Fruit fly (Drosophila melanogaster) whole organism, prepupa: Measurements from ENCODE around the gene CNMa.

Source experiments
- Blimp-1 ChIP-seq: fragments of 200-800 bp; sonication (Bioruptor generic); optimal IDR thresholded peaks from 3 replicates; lab custom pipeline; 2017; ENCODE audit warnings: missing biosample characterization, missing genetic modification characterization, mild to moderate bottlenecking, moderate library complexity, missing genetic modification reagents
- CG10631 ChIP-seq: fragments of 200-800 bp; sonication (Bioruptor generic); optimal IDR thresholded peaks from 2 replicates; lab custom pipeline; 2016; ENCODE audit warnings: missing biosample characterization, missing genetic modification characterization
- CG10669 ChIP-seq: fragments of 200-800 bp; sonication (Bioruptor generic); optimal IDR thresholded peaks from 3 replicates; lab custom pipeline; 2018; ENCODE audit warnings: missing biosample characterization, mild to moderate bottlenecking, missing genetic modification characterization, moderate library complexity
- CG11294 ChIP-seq: fragments of 200-800 bp; sonication (Bioruptor generic); IDR thresholded peaks from 2 replicates; pipeline ENCODE4 v1.3.6; 2022; ENCODE audit warnings: missing biosample characterization, missing genetic modification characterization
- CG11762 ChIP-seq: fragments of 200-800 bp; sonication (Bioruptor generic); optimal IDR thresholded peaks from 3 replicates; lab custom pipeline; 2016; ENCODE audit warnings: missing biosample characterization, missing genetic modification characterization; ENCODE audit not compliant: insufficient read depth
- CG11902 ChIP-seq: fragments of 200-800 bp; sonication (Bioruptor generic); optimal IDR thresholded peaks from 3 replicates; lab custom pipeline; 2016; ENCODE audit warnings: missing biosample characterization, missing genetic modification characterization
- CG16779 ChIP-seq: fragments of 200-800 bp; sonication (Bioruptor generic); optimal IDR thresholded peaks from 3 replicates; lab custom pipeline; 2017; ENCODE audit warnings: missing biosample characterization, mild to moderate bottlenecking, missing genetic modification characterization
- CG3032 ChIP-seq: fragments of 200-800 bp; optimal IDR thresholded peaks from 2 replicates; lab custom pipeline; 2019; ENCODE audit warnings: missing biosample characterization, mild to moderate bottlenecking, missing genetic modification characterization, moderate library complexity
- CG31627 ChIP-seq: fragments of 200-800 bp; sonication (Bioruptor generic); optimal IDR thresholded peaks from 3 replicates; lab custom pipeline; 2016; ENCODE audit warnings: missing biosample characterization, missing genetic modification characterization
- CG32006 ChIP-seq: fragments of 200-800 bp; sonication (Bioruptor generic); optimal IDR thresholded peaks from 3 replicates; lab custom pipeline; 2017; ENCODE audit warnings: missing biosample characterization, mild to moderate bottlenecking, missing genetic modification characterization
- CG4318 ChIP-seq: fragments of 200-800 bp; sonication (Bioruptor generic); optimal IDR thresholded peaks from 3 replicates; lab custom pipeline; 2017; ENCODE audit warnings: missing biosample characterization, mild to moderate bottlenecking, missing genetic modification characterization
- CG6163 ChIP-seq: fragments of 200-800 bp; sonication (Bioruptor generic); IDR thresholded peaks from 3 replicates; pipeline ENCODE4 v1.3.6; 2022; ENCODE audit warnings: missing biosample characterization, missing genetic modification characterization
- CG6792 ChIP-seq: fragments of 200-800 bp; sonication (Bioruptor generic); optimal IDR thresholded peaks from 3 replicates; lab custom pipeline; 2016; ENCODE audit warnings: missing biosample characterization, missing genetic modification characterization
- CG6808 ChIP-seq: fragments of 200-800 bp; sonication (Bioruptor generic); optimal IDR thresholded peaks from 3 replicates; lab custom pipeline; 2017; ENCODE audit warnings: missing biosample characterization, missing genetic modification characterization, mild to moderate bottlenecking, moderate library complexity, missing genetic modification reagents
- CG6854 ChIP-seq: fragments of 200-800 bp; sonication (Bioruptor generic); optimal IDR thresholded peaks from 2 replicates; lab custom pipeline; 2017; ENCODE audit warnings: missing biosample characterization, mild to moderate bottlenecking, missing genetic modification characterization
- CG7368 ChIP-seq: fragments of 200-800 bp; sonication (Bioruptor generic); optimal IDR thresholded peaks from 3 replicates; lab custom pipeline; 2016; ENCODE audit warnings: missing biosample characterization, missing genetic modification characterization
- CG8119 ChIP-seq: fragments of 200-800 bp; sonication (Bioruptor generic); IDR thresholded peaks from 3 replicates; pipeline ENCODE4 v1.3.6; 2022; ENCODE audit warnings: missing biosample characterization, missing genetic modification characterization
- CG8319 ChIP-seq: fragments of 200-800 bp; sonication (Bioruptor generic); optimal IDR thresholded peaks from 3 replicates; lab custom pipeline; 2016; ENCODE audit warnings: missing biosample characterization, missing genetic modification characterization
- CG8632 ChIP-seq: fragments of 200-800 bp; sonication (Bioruptor generic); optimal IDR thresholded peaks from 3 replicates; lab custom pipeline; 2016; ENCODE audit warnings: missing biosample characterization, missing genetic modification characterization
- CG9139 ChIP-seq: fragments of 200-800 bp; sonication (Bioruptor generic); optimal IDR thresholded peaks from 3 replicates; lab custom pipeline; 2017; ENCODE audit warnings: missing biosample characterization, mild to moderate bottlenecking, missing genetic modification characterization
- Eip75B ChIP-seq: fragments of 200-800 bp; sonication (Bioruptor generic); optimal IDR thresholded peaks from 3 replicates; lab custom pipeline; 2016; ENCODE audit warnings: missing biosample characterization, missing genetic modification characterization
- Eip78C ChIP-seq: fragments of 200-800 bp; sonication (Bioruptor generic); peaks from one replicate; lab custom pipeline; 2016; ENCODE audit warnings: missing biosample characterization, missing genetic modification characterization
- Eip93F ChIP-seq: fragments of 200-800 bp; sonication (Bioruptor generic); optimal IDR thresholded peaks from 2 replicates; lab custom pipeline; 2016; ENCODE audit warnings: missing biosample characterization, mild to moderate bottlenecking, missing genetic modification characterization
- Ets21C ChIP-seq: fragments of 200-800 bp; sonication (Bioruptor generic); optimal IDR thresholded peaks from 3 replicates; lab custom pipeline; 2016; ENCODE audit warnings: missing biosample characterization, missing genetic modification characterization
- Ets96B ChIP-seq: fragments of 200-800 bp; optimal IDR thresholded peaks from 2 replicates; lab custom pipeline; 2019; ENCODE audit warnings: missing biosample characterization, mild to moderate bottlenecking, missing genetic modification characterization, moderate library complexity
- Gug ChIP-seq: fragments of 200-800 bp; sonication (Bioruptor generic); IDR thresholded peaks from 2 replicates; pipeline ENCODE4 v1.3.6; 2022; ENCODE audit warnings: missing biosample characterization, missing genetic modification characterization
- Hr38 ChIP-seq: sonication (Bioruptor generic); optimal IDR thresholded peaks from 2 replicates; lab custom pipeline; 2016; ENCODE audit warnings: missing biosample characterization, missing genetic modification characterization
- Hr39 ChIP-seq: fragments of 200-800 bp; sonication (Bioruptor generic); optimal IDR thresholded peaks from 2 replicates; lab custom pipeline; 2016; ENCODE audit warnings: missing biosample characterization, missing genetic modification characterization
- Hr4 ChIP-seq: fragments of 200-800 bp; sonication (Bioruptor generic); optimal IDR thresholded peaks from 3 replicates; lab custom pipeline; 2016; ENCODE audit warnings: missing biosample characterization, missing genetic modification characterization
- Lpt ChIP-seq: fragments of 200-800 bp; sonication (Bioruptor generic); optimal IDR thresholded peaks from 3 replicates; lab custom pipeline; 2016; ENCODE audit warnings: missing biosample characterization, missing genetic modification characterization
- Met ChIP-seq: fragments of 200-800 bp; sonication (Bioruptor generic); optimal IDR thresholded peaks from 3 replicates; lab custom pipeline; 2016; ENCODE audit warnings: missing biosample characterization, missing genetic modification characterization
- OdsH ChIP-seq: fragments of 200-800 bp; sonication (Bioruptor generic); optimal IDR thresholded peaks from 3 replicates; lab custom pipeline; 2016; ENCODE audit warnings: missing biosample characterization, missing genetic modification characterization
- Smox ChIP-seq: fragments of 200-800 bp; sonication (Bioruptor generic); optimal IDR thresholded peaks from 3 replicates; lab custom pipeline; 2016; ENCODE audit warnings: missing biosample characterization, missing genetic modification characterization
- Sox102F ChIP-seq: fragments of 200-800 bp; sonication (Bioruptor generic); optimal IDR thresholded peaks from 2 replicates; lab custom pipeline; 2016; ENCODE audit warnings: missing biosample characterization, mild to moderate bottlenecking, missing genetic modification characterization
- Sox14 ChIP-seq: fragments of 200-800 bp; sonication (Bioruptor generic); optimal IDR thresholded peaks from 3 replicates; lab custom pipeline; 2016; ENCODE audit warnings: missing biosample characterization, missing genetic modification characterization
- achi ChIP-seq: fragments of 200-800 bp; sonication (Bioruptor generic); optimal IDR thresholded peaks from 3 replicates; lab custom pipeline; 2016; ENCODE audit warnings: missing biosample characterization, missing genetic modification characterization
- dac ChIP-seq: fragments of 200-800 bp; sonication (Bioruptor generic); optimal IDR thresholded peaks from 2 replicates; lab custom pipeline; 2017; ENCODE audit warnings: missing biosample characterization, mild to moderate bottlenecking, missing genetic modification characterization
- dsx ChIP-seq: fragments of 200-800 bp; optimal IDR thresholded peaks from 3 replicates; lab custom pipeline; 2019; ENCODE audit warnings: missing biosample characterization, mild to moderate bottlenecking, missing genetic modification characterization, moderate library complexity; ENCODE audit not compliant: poor library complexity, severe bottlenecking
- eg ChIP-seq: fragments of 200-800 bp; sonication (Bioruptor generic); IDR thresholded peaks from 3 replicates; pipeline ENCODE4 v1.3.6; 2022; ENCODE audit warnings: missing biosample characterization, missing genetic modification characterization
- esn ChIP-seq: fragments of 200-800 bp; sonication (Bioruptor generic); optimal IDR thresholded peaks from 2 replicates; lab custom pipeline; 2016; ENCODE audit warnings: missing biosample characterization, mild to moderate bottlenecking, missing genetic modification characterization, moderate library complexity
- fd85E ChIP-seq: fragments of 200-800 bp; sonication (Bioruptor generic); optimal IDR thresholded peaks from 3 replicates; lab custom pipeline; 2016; ENCODE audit warnings: missing biosample characterization, missing genetic modification characterization
- fkh ChIP-seq: fragments of 200-800 bp; sonication (Bioruptor generic); optimal IDR thresholded peaks from 3 replicates; lab custom pipeline; 2017; ENCODE audit warnings: missing biosample characterization, mild to moderate bottlenecking, missing genetic modification characterization, moderate library complexity
- lz ChIP-seq: fragments of 200-800 bp; sonication (Bioruptor generic); optimal IDR thresholded peaks from 3 replicates; lab custom pipeline; 2016; ENCODE audit warnings: missing biosample characterization, missing genetic modification characterization
- net ChIP-seq: fragments of 200-800 bp; sonication (Bioruptor generic); optimal IDR thresholded peaks from 3 replicates; lab custom pipeline; 2016; ENCODE audit warnings: missing biosample characterization, missing genetic modification characterization
- pdm3 ChIP-seq: fragments of 200-800 bp; sonication (Bioruptor generic); optimal IDR thresholded peaks from 3 replicates; lab custom pipeline; 2016; ENCODE audit warnings: missing biosample characterization, missing genetic modification characterization
- spab ChIP-seq: fragments of 200-800 bp; sonication (Bioruptor generic); optimal IDR thresholded peaks from 2 replicates; lab custom pipeline; 2017; ENCODE audit warnings: missing biosample characterization, mild to moderate bottlenecking, missing genetic modification characterization, missing genetic modification reagents
- svp ChIP-seq: fragments of 200-800 bp; sonication (Bioruptor generic); peaks from one replicate; lab custom pipeline; 2016; ENCODE audit warnings: missing biosample characterization, missing genetic modification characterization
- topi ChIP-seq: fragments of 200-800 bp; sonication (Bioruptor generic); optimal IDR thresholded peaks from 3 replicates; lab custom pipeline; 2016; ENCODE audit warnings: missing biosample characterization, missing genetic modification characterization
- vri ChIP-seq: fragments of 200-800 bp; sonication (Bioruptor generic); optimal IDR thresholded peaks from 3 replicates; lab custom pipeline; 2016; ENCODE audit warnings: missing biosample characterization, mild to moderate bottlenecking, missing genetic modification characterization

The CNMa gene

dm6 chr3L:1869719-1870118, 14.3 kb upstream of the CNMa start, which contains the start of gene CG13924:
TSS of gene CG13924 (plus strand) at chr3L:1870019.
- TF ChIP-seq Smox (no peak), dsx (no peak), vri (no peak), CG7368 (GFP tag; lab: Kevin White, UChicago) (no peak), CG11294 (GFP tag; lab: Robert Waterston, UW) (no peak), CG6808 (GFP tag; lab: Kevin White, UChicago) (no peak), CG11902 (GFP tag; lab: Kevin White, UChicago) (no peak), lz (GFP tag; lab: Kevin White, UChicago) (no peak), CG32006 (GFP tag; lab: Kevin White, UChicago) (no peak), Gug (GFP tag; lab: Robert Waterston, UW) (no peak), achi (GFP tag; lab: Kevin White, UChicago) (no peak), CG8632 (GFP tag; lab: Kevin White, UChicago) (no peak), CG4318 (no peak), spab (GFP tag; lab: Kevin White, UChicago) (no peak), Hr39 (GFP tag; lab: Kevin White, UChicago) (no peak), net (no peak), Ets96B (no peak), Ets21C (GFP tag; lab: Kevin White, UChicago) (no peak), Eip78C (GFP tag; lab: Kevin White, UChicago) (no peak)

dm6 chr3L:1868841-1869240, 13.4 kb upstream of the CNMa start:
- no peak for TF ChIP-seq achi (GFP tag; lab: Kevin White, UChicago)
- no peak for TF ChIP-seq Ets96B
- TF ChIP-seq Gug (GFP tag; lab: Robert Waterston, UW) = peak; percentile 68
- peak; percentile 39; the same call in 2 of the 3 replicates for TF ChIP-seq CG8119 (GFP tag; lab: Robert Waterston, UW)
- peak; percentile 0 for TF ChIP-seq dsx
- TF ChIP-seq CG10669 (GFP tag; lab: Kevin White, UChicago) = no peak
- no peak for TF ChIP-seq CG9139 (GFP tag; lab: Kevin White, UChicago)
- TF ChIP-seq CG16779 (tag; lab: Kevin White, UChicago) = no peak
- TF ChIP-seq CG11762 (GFP tag; lab: Kevin White, UChicago) = no peak
- TF ChIP-seq esn (GFP tag; lab: Kevin White, UChicago) = peak; percentile 37
- TF ChIP-seq CG3032 (tag; lab: Kevin White, UChicago) = peak; percentile 23
- no peak for TF ChIP-seq Hr38
- TF ChIP-seq pdm3 (GFP tag; lab: Kevin White, UChicago) = no peak
- TF ChIP-seq OdsH (GFP tag; lab: Kevin White, UChicago) = no peak
- TF ChIP-seq Eip75B = no peak
- TF ChIP-seq CG31627 = peak; percentile 9
- TF ChIP-seq CG11902 (GFP tag; lab: Kevin White, UChicago) = no peak
- TF ChIP-seq CG11294 (GFP tag; lab: Robert Waterston, UW) = peak; percentile 9; the same call in 1 of the 2 replicates
- TF ChIP-seq Hr39 (GFP tag; lab: Kevin White, UChicago) = no peak
- TF ChIP-seq Hr4 (GFP tag; lab: Kevin White, UChicago) = no peak
- TF ChIP-seq CG8319 (GFP tag; lab: Kevin White, UChicago) = peak; percentile 21
- no peak for TF ChIP-seq Met (GFP tag; lab: Kevin White, UChicago)
- TF ChIP-seq Blimp-1 (GFP tag; lab: Kevin White, UChicago) = no peak
- TF ChIP-seq CG6163 (GFP tag; lab: Robert Waterston, UW) = peak; percentile 67
- peak; percentile 11 for TF ChIP-seq lz (GFP tag; lab: Kevin White, UChicago)
- TF ChIP-seq CG6792 (GFP tag; lab: Kevin White, UChicago) = peak; percentile 6
- no peak for TF ChIP-seq Eip93F (GFP tag; lab: Kevin White, UChicago)
- TF ChIP-seq Lpt (GFP tag; lab: Kevin White, UChicago) = no peak
- no peak for TF ChIP-seq fkh (GFP tag; lab: Kevin White, UChicago)
- no peak for TF ChIP-seq Sox14 (GFP tag; lab: Kevin White, UChicago)
- no peak for TF ChIP-seq CG6854
- no peak for TF ChIP-seq Ets21C (GFP tag; lab: Kevin White, UChicago)
- no peak for TF ChIP-seq CG10631 (GFP tag; lab: Kevin White, UChicago)
- no peak for TF ChIP-seq Smox
- no peak for TF ChIP-seq Sox102F
- TF ChIP-seq fd85E (GFP tag; lab: Kevin White, UChicago) = no peak
- peak; percentile 32 for TF ChIP-seq topi (GFP tag; lab: Kevin White, UChicago)
- TF ChIP-seq svp (GFP tag; lab: Kevin White, UChicago) = peak; percentile 73
- TF ChIP-seq dac (GFP tag; lab: Kevin White, UChicago) = no peak
- TF ChIP-seq Eip78C (GFP tag; lab: Kevin White, UChicago) = peak; percentile 65
- TF ChIP-seq net = no peak
- TF ChIP-seq eg = peak; percentile 64; the same call in 2 of the 3 replicates
